Fruit fly (Drosophila melanogaster): ENCODE results near the gene CG17122.

dm6 chr3L:20247513-20248173, 27.5 kb downstream of the CG17122 start, which contains the start of gene rdgC:
- TF ChIP-seq usp (GFP tag; optimal IDR thresholded peaks at IDR 0.05), result no peak
- TF ChIP-seq Dll (optimal IDR thresholded peaks at IDR 0.05), result no peak

Measured in whole organism.